Fruit fly (Drosophila melanogaster) whole organism, embryonic: ENCODE data around the gene CG12516.
A peak's percentile ranks its signal among the peaks of the same experiment; 100 is the strongest.

Experiments used
- Ada2b ChIP-seq: fragments of 200-800 bp; sonication (Bioruptor generic); IDR thresholded peaks from 2 replicates; pipeline ENCODE4 v1.3.6; 2022; ENCODE audit warnings: missing biosample characterization, missing genetic modification characterization
- Asciz ChIP-seq: fragments of 200-800 bp; sonication (Bioruptor generic); optimal IDR thresholded peaks from 2 replicates; lab custom pipeline; 2017; ENCODE audit warnings: missing biosample characterization, mild to moderate bottlenecking, missing genetic modification characterization, missing genetic modification reagents
- BtbVII ChIP-seq: fragments of 200-800 bp; sonication (Bioruptor generic); optimal IDR thresholded peaks from 3 replicates; lab custom pipeline; 2017; ENCODE audit warnings: missing biosample characterization, mild to moderate bottlenecking, missing genetic modification characterization
- C15 ChIP-seq: fragments of 200-800 bp; sonication (Bioruptor generic); IDR thresholded peaks from 3 replicates; pipeline ENCODE4 v1.3.6; 2022; ENCODE audit warnings: missing biosample characterization, missing genetic modification characterization
- CG10274 ChIP-seq: fragments of 200-800 bp; sonication (Bioruptor generic); optimal IDR thresholded peaks from 3 replicates; lab custom pipeline; 2017; ENCODE audit warnings: missing biosample characterization, mild to moderate bottlenecking, missing genetic modification characterization
- CG10979 ChIP-seq: fragments of 200-800 bp; sonication (Bioruptor generic); optimal IDR thresholded peaks from 2 replicates; lab custom pipeline; 2018; ENCODE audit warnings: missing biosample characterization, mild to moderate bottlenecking, missing genetic modification characterization, moderate library complexity
- CG11696 ChIP-seq: fragments of 200-800 bp; sonication (Bioruptor generic); IDR thresholded peaks from 2 replicates; pipeline ENCODE4 v1.3.6; 2022; ENCODE audit warnings: missing biosample characterization, missing genetic modification characterization
- CG1233 ChIP-seq: fragments of 200-800 bp; sonication (Bioruptor generic); optimal IDR thresholded peaks from 4 replicates; lab custom pipeline; 2018; ENCODE audit warnings: missing biosample characterization, mild to moderate bottlenecking, missing genetic modification characterization
- CG1529 ChIP-seq: fragments of 200-800 bp; sonication (Bioruptor generic); optimal IDR thresholded peaks from 3 replicates; lab custom pipeline; 2018; ENCODE audit warnings: missing biosample characterization, missing genetic modification characterization
- CG16815 ChIP-seq: fragments of 200-800 bp; sonication (Bioruptor generic); optimal IDR thresholded peaks from 3 replicates; lab custom pipeline; 2017; ENCODE audit warnings: missing biosample characterization, mild to moderate bottlenecking, missing genetic modification characterization
- CG17612 ChIP-seq: fragments of 200-800 bp; sonication (Bioruptor generic); IDR thresholded peaks from 2 replicates; pipeline ENCODE4 v1.3.6; 2022; ENCODE audit warnings: missing biosample characterization, missing genetic modification characterization
- CG18764 ChIP-seq: fragments of 200-800 bp; sonication (Bioruptor generic); optimal IDR thresholded peaks from 3 replicates; lab custom pipeline; 2016; ENCODE audit warnings: missing biosample characterization, missing genetic modification characterization
- CG2889 ChIP-seq: fragments of 200-800 bp; sonication (Bioruptor generic); IDR thresholded peaks from 3 replicates; pipeline ENCODE4 v1.3.6; 2022; ENCODE audit warnings: missing biosample characterization, missing genetic modification characterization
- CG31365 ChIP-seq: fragments of 200-800 bp; sonication (Bioruptor generic); optimal IDR thresholded peaks from 2 replicates; lab custom pipeline; 2018; ENCODE audit warnings: missing biosample characterization, mild to moderate bottlenecking, missing genetic modification characterization
- CG3281 ChIP-seq: fragments of 200-800 bp; sonication (Bioruptor generic); optimal IDR thresholded peaks from 3 replicates; lab custom pipeline; 2017; ENCODE audit warnings: missing biosample characterization, mild to moderate bottlenecking, missing genetic modification characterization
- CG33557 ChIP-seq: fragments of 200-800 bp; sonication (Bioruptor generic); optimal IDR thresholded peaks from 2 replicates; lab custom pipeline; 2019; ENCODE audit warnings: missing biosample characterization, mild to moderate bottlenecking, missing genetic modification characterization, moderate library complexity
- CG4854 ChIP-seq: fragments of 200-800 bp; sonication (Bioruptor generic); optimal IDR thresholded peaks from 2 replicates; lab custom pipeline; 2016; ENCODE audit warnings: missing biosample characterization, missing genetic modification characterization, inconsistent platforms
- CG7271 ChIP-seq: fragments of 200-800 bp; sonication (Bioruptor generic); optimal IDR thresholded peaks from 2 replicates; lab custom pipeline; 2018; ENCODE audit warnings: missing biosample characterization, mild to moderate bottlenecking, missing genetic modification characterization, moderate library complexity
- CG7786 ChIP-seq: fragments of 200-800 bp; sonication (Bioruptor generic); optimal IDR thresholded peaks from 2 replicates; lab custom pipeline; 2016; ENCODE audit warnings: missing biosample characterization, missing genetic modification characterization
- CG8944 ChIP-seq: fragments of 200-800 bp; sonication (Bioruptor generic); optimal IDR thresholded peaks from 3 replicates; lab custom pipeline; 2016; ENCODE audit warnings: missing biosample characterization, missing genetic modification characterization
- D19B ChIP-seq: fragments of 200-800 bp; sonication (Bioruptor generic); optimal IDR thresholded peaks from 2 replicates; lab custom pipeline; 2017; ENCODE audit warnings: missing biosample characterization, mild to moderate bottlenecking, missing genetic modification characterization
- Dek ChIP-seq: fragments of 200-800 bp; sonication (Bioruptor generic); optimal IDR thresholded peaks from 3 replicates; lab custom pipeline; 2019; ENCODE audit warnings: missing biosample characterization, mild to moderate bottlenecking, missing genetic modification characterization, moderate library complexity
- Dip3 ChIP-seq: fragments of 200-800 bp; sonication (Bioruptor generic); optimal IDR thresholded peaks from 3 replicates; lab custom pipeline; 2016; ENCODE audit warnings: missing biosample characterization, missing genetic modification characterization
- Dll ChIP-seq: fragments of 200-800 bp; sonication (Bioruptor generic); IDR thresholded peaks from 4 replicates; pipeline ENCODE4 v1.3.6; 2022; ENCODE audit warnings: missing biosample characterization, missing genetic modification characterization; ENCODE audit not compliant: partially characterized antibody
- Elba2 ChIP-seq: fragments of 200-800 bp; sonication (Bioruptor generic); optimal IDR thresholded peaks from 3 replicates; lab custom pipeline; 2016; ENCODE audit warnings: missing biosample characterization, missing genetic modification characterization
- Ets97D ChIP-seq: fragments of 200-800 bp; sonication (Bioruptor generic); optimal IDR thresholded peaks from 3 replicates; lab custom pipeline; 2016; ENCODE audit warnings: missing biosample characterization, missing genetic modification characterization
- Fer2 ChIP-seq: fragments of 200-800 bp; sonication (Bioruptor generic); optimal IDR thresholded peaks from 2 replicates; lab custom pipeline; 2018; ENCODE audit warnings: missing biosample characterization, mild to moderate bottlenecking, missing genetic modification characterization, moderate library complexity
- HLH54F ChIP-seq: fragments of 200-800 bp; sonication (Bioruptor generic); optimal IDR thresholded peaks from 3 replicates; lab custom pipeline; 2016; ENCODE audit warnings: missing biosample characterization, missing genetic modification characterization
- Med ChIP-seq: fragments of 200-800 bp; sonication (Bioruptor generic); peaks from one replicate; lab custom pipeline; 2016; ENCODE audit warnings: missing biosample characterization, missing genetic modification characterization, mild to moderate bottlenecking, inconsistent platforms, moderate library complexity
- Pdp1 ChIP-seq, 2 experiments: fragments of 200-800 bp; sonication (Bioruptor generic); optimal IDR thresholded peaks; 3 replicates each; lab custom pipeline; 2016; ENCODE audit warnings: missing biosample characterization in 2 of 2, missing genetic modification characterization in 2 of 2, mild to moderate bottlenecking in 1 of 2, moderate library complexity in 1 of 2
- Poxn ChIP-seq: fragments of 200-800 bp; sonication (Bioruptor generic); IDR thresholded peaks from 2 replicates; pipeline ENCODE4 v1.3.6; 2022; ENCODE audit warnings: missing biosample characterization, missing genetic modification characterization
- bab2 ChIP-seq: fragments of 200-800 bp; sonication (Bioruptor generic); optimal IDR thresholded peaks from 2 replicates; lab custom pipeline; 2016; ENCODE audit warnings: missing biosample characterization, missing genetic modification characterization
- chif ChIP-seq, 2 experiments: fragments of 200-800 bp; sonication (Bioruptor generic); optimal IDR thresholded peaks; 3 replicates each; lab custom pipeline; 2016; ENCODE audit warnings: missing biosample characterization in 2 of 2, missing genetic modification characterization in 2 of 2
- danr ChIP-seq: fragments of 200-800 bp; sonication (Bioruptor generic); IDR thresholded peaks from 2 replicates; pipeline ENCODE4 v1.3.6; 2022; ENCODE audit warnings: missing biosample characterization, missing genetic modification characterization
- dimm ChIP-seq: fragments of 200-800 bp; sonication (Bioruptor generic); IDR thresholded peaks from 2 replicates; pipeline ENCODE4 v1.3.6; 2022; ENCODE audit warnings: missing biosample characterization, missing genetic modification characterization
- hkb ChIP-seq, 2 experiments: fragments of 200-800 bp in 1 of 2; fragments of >200 bp in 1 of 2; sonication (Bioruptor generic) in 1 of 2; IDR thresholded peaks in 1 of 2; optimal IDR thresholded peaks in 1 of 2; 2 replicates each; pipeline versions ENCODE4 v1.3.6 to Lab custom; 2017 to 2022; ENCODE audit warnings: missing biosample characterization in 1 of 2, missing genetic modification characterization in 1 of 2
- hth ChIP-seq: fragments of >200 bp; optimal IDR thresholded peaks from 2 replicates; lab custom pipeline; 2017; ENCODE audit warnings: inconsistent platforms
- insv ChIP-seq, 2 experiments: fragments of 200-800 bp; sonication (Bioruptor generic); optimal IDR thresholded peaks; 3 replicates each; lab custom pipeline; 2016 to 2018; ENCODE audit warnings: missing biosample characterization in 2 of 2, missing genetic modification characterization in 2 of 2
- oc ChIP-seq: fragments of 200-800 bp; sonication (Bioruptor generic); optimal IDR thresholded peaks from 2 replicates; lab custom pipeline; 2018; ENCODE audit warnings: missing biosample characterization, mild to moderate bottlenecking, missing genetic modification characterization, moderate library complexity
- org-1 ChIP-seq: fragments of 200-800 bp; sonication (Bioruptor generic); optimal IDR thresholded peaks from 2 replicates; lab custom pipeline; 2017; ENCODE audit warnings: missing biosample characterization, missing genetic modification characterization
- otp ChIP-seq: fragments of 200-800 bp; sonication (Bioruptor generic); IDR thresholded peaks from 3 replicates; pipeline ENCODE4, ENCODE4 v1.3.6; 2022; ENCODE audit warnings: missing biosample characterization, missing genetic modification characterization
- pb ChIP-seq: fragments of 200-800 bp; sonication (Bioruptor generic); optimal IDR thresholded peaks from 3 replicates; lab custom pipeline; 2016; ENCODE audit warnings: missing biosample characterization, missing genetic modification characterization
- phol ChIP-seq: fragments of 200-800 bp; sonication (Bioruptor generic); optimal IDR thresholded peaks from 3 replicates; lab custom pipeline; 2018; ENCODE audit warnings: missing biosample characterization, mild to moderate bottlenecking, missing genetic modification characterization, moderate library complexity
- pum ChIP-seq: fragments of 200-800 bp; sonication (Bioruptor generic); optimal IDR thresholded peaks from 2 replicates; lab custom pipeline; 2016; ENCODE audit warnings: missing biosample characterization, missing genetic modification characterization
- trem ChIP-seq: fragments of 200-800 bp; optimal IDR thresholded peaks from 3 replicates; lab custom pipeline; 2019; ENCODE audit warnings: missing biosample characterization, mild to moderate bottlenecking, missing genetic modification characterization, moderate library complexity
- zen ChIP-seq: fragments of 200-800 bp; sonication (Bioruptor generic); optimal IDR thresholded peaks from 3 replicates; lab custom pipeline; 2018; ENCODE audit warnings: missing biosample characterization, mild to moderate bottlenecking, missing genetic modification characterization, moderate library complexity
- zf30C ChIP-seq: fragments of 200-800 bp; sonication (Bioruptor generic); optimal IDR thresholded peaks from 3 replicates; lab custom pipeline; 2018; ENCODE audit warnings: missing biosample characterization, mild to moderate bottlenecking, missing genetic modification characterization

The CG12516 gene

dm6 chr3R:28336046-28336771 lies 31.8 kb upstream of the CG12516 start, which contains the start of gene larp (continued):
- TF ChIP-seq Dll (GFP tag; lab: Robert Waterston, UW): peak; percentile 89
- TF ChIP-seq insv (GFP tag; optimal IDR thresholded peaks at IDR 0.05; lab: Kevin White, UChicago): no peak
- peak; percentile 71 for TF ChIP-seq phol
- TF ChIP-seq C15 (GFP tag; lab: Robert Waterston, UW): 0 out of 3 replicates have a peak, but pooled peaks have one; percentile 22

- TF ChIP-seq otp: 0 out of 3 replicates have a peak, but pooled peaks have one; percentile 38
- peak; percentile 73 for TF ChIP-seq CG16815 (GFP tag; lab: Kevin White, UChicago)
- TF ChIP-seq HLH54F (GFP tag; lab: Kevin White, UChicago): peak; percentile 75
- peak; percentile 71 for TF ChIP-seq Ada2b
- peak; percentile 94 for TF ChIP-seq Med (GFP tag; lab: Kevin White, UChicago)
- TF ChIP-seq chif (GFP tag; optimal IDR thresholded peaks at IDR 0.05; lab: Kevin White, UChicago): peak; percentile 77
- TF ChIP-seq CG10979 (tag; lab: Kevin White, UChicago): peak; percentile 72
- TF ChIP-seq D19B (GFP tag; lab: Kevin White, UChicago): peak; percentile 56
- TF ChIP-seq CG4854 (GFP tag; lab: Kevin White, UChicago): peak; percentile 32
- peak; percentile 99 for TF ChIP-seq trem (tag; lab: Kevin White, UChicago)
- TF ChIP-seq Fer2 (tag; lab: Kevin White, UChicago): peak; percentile 48
- TF ChIP-seq Poxn (GFP tag; lab: Robert Waterston, UW): peak; percentile 42; the same call in 1 of the 2 replicates
- peak; percentile 90 for TF ChIP-seq CG3281 (GFP tag; lab: Kevin White, UChicago)
- TF ChIP-seq zf30C (GFP tag; lab: Kevin White, UChicago): peak; percentile 10
- no peak; the same call in 2 of the 3 replicates for TF ChIP-seq CG2889 (GFP tag; lab: Robert Waterston, UW)
- TF ChIP-seq CG1233 (GFP tag; lab: Kevin White, UChicago): peak; percentile 60
- peak; percentile 73 for TF ChIP-seq CG18764 (GFP tag; lab: Kevin White, UChicago)
- peak; percentile 60 for TF ChIP-seq org-1
- TF ChIP-seq Ets97D (GFP tag; lab: Kevin White, UChicago): peak; percentile 95
- peak; percentile 72 for TF ChIP-seq hkb (optimal IDR thresholded peaks at IDR 0.05; lab: Kevin White, UChicago)
- peak; percentile 71 for TF ChIP-seq hkb (GFP tag; IDR thresholded peaks at IDR 0.05; lab: Robert Waterston, UW)
- peak; percentile 51 for TF ChIP-seq Asciz (GFP tag; lab: Kevin White, UChicago)
- peak; percentile 80 for TF ChIP-seq CG8944 (GFP tag; lab: Kevin White, UChicago)
- TF ChIP-seq Dip3: peak; percentile 57
- peak; percentile 47 for TF ChIP-seq CG31365 (tag; lab: Kevin White, UChicago)
- no peak for TF ChIP-seq BtbVII (GFP tag; lab: Kevin White, UChicago)
- TF ChIP-seq CG17612 (GFP tag; lab: Robert Waterston, UW): no peak
- TF ChIP-seq CG11696 (GFP tag; lab: Robert Waterston, UW): no peak
- peak; percentile 73 for TF ChIP-seq CG7786 (GFP tag; lab: Kevin White, UChicago)
- no peak for TF ChIP-seq dimm (GFP tag; lab: Robert Waterston, UW)
- TF ChIP-seq pum (GFP tag; lab: Kevin White, UChicago): peak; percentile 76
- no peak for TF ChIP-seq hth (lab: Kevin White, UChicago)
- peak; percentile 0 for TF ChIP-seq Elba2 (GFP tag; lab: Kevin White, UChicago)
- TF ChIP-seq CG10274: peak; percentile 44
- TF ChIP-seq pb: peak; percentile 65
- peak; percentile 53 for TF ChIP-seq CG7271 (tag; lab: Kevin White, UChicago)
- peak; percentile 64 for TF ChIP-seq CG1529 (GFP tag; lab: Kevin White, UChicago)
- TF ChIP-seq bab2 (GFP tag; lab: Kevin White, UChicago): peak; percentile 63
- peak; percentile 74 to 98 for TF ChIP-seq Pdp1 (GFP tag; optimal IDR thresholded peaks at IDR 0.05; lab: Kevin White, UChicago)
- peak; percentile 37 for TF ChIP-seq oc (tag; lab: Kevin White, UChicago)
- TF ChIP-seq zen (tag; lab: Kevin White, UChicago): peak; percentile 65
- TF ChIP-seq Dek: peak; percentile 70
- TF ChIP-seq CG33557 (GFP tag; lab: Kevin White, UChicago): peak; percentile 87
- peak; percentile 32; the same call in 1 of the 2 replicates for TF ChIP-seq danr (GFP tag; lab: Robert Waterston, UW)
Observed at dm6 chr3R:28335462-28335998, 31.1 kb upstream of the CG12516 start.
